Fruit fly (Drosophila melanogaster) whole organism, embryonic: ENCODE measurements around the gene asun.
A peak's percentile ranks its signal among the peaks of the same experiment; 100 is the strongest.

ENCODE experiments used
- ATbp ChIP-seq: fragments of 200-800 bp; sonication (Bioruptor generic); optimal IDR thresholded peaks from 2 replicates; lab custom pipeline; 2017; ENCODE audit warnings: missing biosample characterization, mild to moderate bottlenecking, missing genetic modification characterization, missing genetic modification reagents
- Ada2b ChIP-seq: fragments of 200-800 bp; sonication (Bioruptor generic); IDR thresholded peaks from 2 replicates; pipeline ENCODE4 v1.3.6; 2022; ENCODE audit warnings: missing biosample characterization, missing genetic modification characterization
- CG15514 ChIP-seq: fragments of 200-800 bp; sonication (Bioruptor generic); optimal IDR thresholded peaks from 3 replicates; lab custom pipeline; 2017; ENCODE audit warnings: missing biosample characterization, missing genetic modification characterization, mild to moderate bottlenecking, moderate library complexity, missing genetic modification reagents
- CG15601 ChIP-seq: fragments of 200-800 bp; sonication (Bioruptor generic); optimal IDR thresholded peaks from 3 replicates; lab custom pipeline; 2019; ENCODE audit warnings: missing biosample characterization, mild to moderate bottlenecking, missing genetic modification characterization, moderate library complexity
- CG15696 ChIP-seq: fragments of 200-800 bp; sonication (Bioruptor generic); optimal IDR thresholded peaks from 2 replicates; lab custom pipeline; 2019; ENCODE audit warnings: missing biosample characterization, mild to moderate bottlenecking, missing genetic modification characterization, moderate library complexity
- CG2116 ChIP-seq: fragments of 200-800 bp; sonication (Bioruptor generic); optimal IDR thresholded peaks from 3 replicates; lab custom pipeline; 2018; ENCODE audit warnings: missing biosample characterization, mild to moderate bottlenecking, missing genetic modification characterization
- CG2202 ChIP-seq: fragments of 200-800 bp; sonication (Bioruptor generic); optimal IDR thresholded peaks from 2 replicates; lab custom pipeline; 2018; ENCODE audit warnings: missing biosample characterization, mild to moderate bottlenecking, missing genetic modification characterization
- CG33557 ChIP-seq: fragments of 200-800 bp; sonication (Bioruptor generic); optimal IDR thresholded peaks from 2 replicates; lab custom pipeline; 2019; ENCODE audit warnings: missing biosample characterization, mild to moderate bottlenecking, missing genetic modification characterization, moderate library complexity
- CG6254 ChIP-seq: fragments of 200-800 bp; sonication (Bioruptor generic); optimal IDR thresholded peaks from 3 replicates; lab custom pipeline; 2017; ENCODE audit warnings: mild to moderate bottlenecking, missing biosample characterization, missing genetic modification reagents, missing genetic modification characterization
- CG6654 ChIP-seq: fragments of 200-800 bp; sonication (Bioruptor generic); optimal IDR thresholded peaks from 2 replicates; lab custom pipeline; 2017; ENCODE audit warnings: missing biosample characterization, mild to moderate bottlenecking, missing genetic modification characterization
- CG8359 ChIP-seq: fragments of 200-800 bp; sonication (Bioruptor generic); optimal IDR thresholded peaks from 2 replicates; lab custom pipeline; 2017; ENCODE audit warnings: missing biosample characterization, mild to moderate bottlenecking, missing genetic modification characterization, borderline replicate concordance
- CG9609 ChIP-seq: fragments of 200-800 bp; sonication (Bioruptor generic); optimal IDR thresholded peaks from 3 replicates; lab custom pipeline; 2016; ENCODE audit warnings: missing biosample characterization, missing genetic modification characterization
- CG9727 ChIP-seq: fragments of 200-800 bp; sonication (Bioruptor generic); optimal IDR thresholded peaks from 3 replicates; lab custom pipeline; 2017; ENCODE audit warnings: missing biosample characterization, mild to moderate bottlenecking, missing genetic modification characterization
- D19A ChIP-seq: fragments of 200-800 bp; optimal IDR thresholded peaks from 3 replicates; lab custom pipeline; 2019; ENCODE audit warnings: missing biosample characterization, mild to moderate bottlenecking, missing genetic modification characterization, moderate library complexity
- Eip74EF ChIP-seq, 2 experiments: fragments of 200-800 bp in 1 of 2; fragments of >200 bp in 1 of 2; sonication (Bioruptor generic) in 1 of 2; optimal IDR thresholded peaks; 2 replicates each; lab custom pipeline; 2017 to 2019; ENCODE audit warnings: missing biosample characterization in 2 of 2, missing genetic modification characterization in 2 of 2, mild to moderate bottlenecking in 1 of 2, moderate library complexity in 1 of 2
- Hsf ChIP-seq: fragments of 200-800 bp; sonication (Bioruptor generic); optimal IDR thresholded peaks from 3 replicates; lab custom pipeline; 2016; ENCODE audit warnings: missing biosample characterization, missing genetic modification characterization
- Mes4 ChIP-seq: fragments of 200-800 bp; sonication (Bioruptor generic); optimal IDR thresholded peaks from 2 replicates; lab custom pipeline; 2016; ENCODE audit warnings: missing biosample characterization, missing genetic modification characterization
- Xbp1 ChIP-seq: fragments of 200-800 bp; sonication (Bioruptor generic); optimal IDR thresholded peaks from 3 replicates; lab custom pipeline; 2016; ENCODE audit warnings: missing biosample characterization, mild to moderate bottlenecking, missing genetic modification characterization
- crol ChIP-seq: fragments of 200-800 bp; sonication (Bioruptor generic); IDR thresholded peaks from 2 replicates; pipeline ENCODE4 v1.3.6; 2022; ENCODE audit warnings: missing biosample characterization, missing genetic modification characterization
- dimm ChIP-seq: fragments of 200-800 bp; sonication (Bioruptor generic); IDR thresholded peaks from 2 replicates; pipeline ENCODE4 v1.3.6; 2022; ENCODE audit warnings: missing biosample characterization, missing genetic modification characterization
- dmrt11E ChIP-seq: fragments of 200-800 bp; sonication (Bioruptor generic); optimal IDR thresholded peaks from 3 replicates; lab custom pipeline; 2018; ENCODE audit warnings: missing biosample characterization, mild to moderate bottlenecking, missing genetic modification characterization, moderate library complexity
- exex ChIP-seq: fragments of 200-800 bp; sonication (Bioruptor generic); optimal IDR thresholded peaks from 4 replicates; lab custom pipeline; 2018; ENCODE audit warnings: missing biosample characterization, mild to moderate bottlenecking, missing genetic modification characterization, moderate library complexity
- gsb ChIP-seq: fragments of 200-800 bp; sonication (Bioruptor generic); IDR thresholded peaks from 2 replicates; pipeline ENCODE4 v1.3.6; 2022; ENCODE audit warnings: missing biosample characterization, missing genetic modification characterization
- insv ChIP-seq, 2 experiments: fragments of 200-800 bp; sonication (Bioruptor generic); optimal IDR thresholded peaks; 3 replicates each; lab custom pipeline; 2016 to 2018; ENCODE audit warnings: missing biosample characterization in 2 of 2, missing genetic modification characterization in 2 of 2
- luna ChIP-seq: fragments of 200-800 bp; sonication (Bioruptor generic); optimal IDR thresholded peaks from 2 replicates; lab custom pipeline; 2016; ENCODE audit warnings: missing biosample characterization, missing genetic modification characterization
- nom ChIP-seq: fragments of 200-800 bp; sonication (Bioruptor generic); optimal IDR thresholded peaks from 2 replicates; lab custom pipeline; 2017; ENCODE audit warnings: missing biosample characterization, missing genetic modification characterization, mild to moderate bottlenecking, moderate library complexity, missing genetic modification reagents
- repo ChIP-seq: fragments of 200-800 bp; sonication (Bioruptor generic); optimal IDR thresholded peaks from 2 replicates; lab custom pipeline; 2016; ENCODE audit warnings: missing biosample characterization, missing genetic modification characterization
- so ChIP-seq: fragments of 200-800 bp; sonication (Bioruptor generic); IDR thresholded peaks from 3 replicates; pipeline ENCODE4 v1.3.6; 2022; ENCODE audit warnings: missing biosample characterization, missing genetic modification characterization
- sug ChIP-seq: fragments of 200-800 bp; optimal IDR thresholded peaks from 2 replicates; lab custom pipeline; 2019; ENCODE audit warnings: missing biosample characterization, mild to moderate bottlenecking, missing genetic modification characterization, moderate library complexity
- tap ChIP-seq: fragments of 200-800 bp; optimal IDR thresholded peaks from 3 replicates; lab custom pipeline; 2019; ENCODE audit warnings: missing biosample characterization, mild to moderate bottlenecking, missing genetic modification characterization, moderate library complexity
- tgo ChIP-seq: fragments of 200-800 bp; sonication (Bioruptor generic); IDR thresholded peaks from 3 replicates; pipeline ENCODE4 v1.3.6; 2022; ENCODE audit warnings: missing biosample characterization, missing genetic modification characterization
- vnd ChIP-seq: fragments of 200-800 bp; sonication (Bioruptor generic); IDR thresholded peaks from 3 replicates; pipeline ENCODE4 v1.3.6; 2022; ENCODE audit warnings: missing biosample characterization, missing genetic modification characterization; ENCODE audit not compliant: partially characterized antibody
- wor ChIP-seq: fragments of 200-800 bp; sonication (Bioruptor generic); IDR thresholded peaks from 2 replicates; pipeline ENCODE4 v1.3.6; 2022; ENCODE audit warnings: missing biosample characterization, missing genetic modification characterization
- z ChIP-seq: fragments of 200-800 bp; sonication (Bioruptor generic); IDR thresholded peaks from 3 replicates; pipeline ENCODE4 v1.3.6; 2022; ENCODE audit warnings: missing biosample characterization, missing genetic modification characterization

The asun gene

DNA sequence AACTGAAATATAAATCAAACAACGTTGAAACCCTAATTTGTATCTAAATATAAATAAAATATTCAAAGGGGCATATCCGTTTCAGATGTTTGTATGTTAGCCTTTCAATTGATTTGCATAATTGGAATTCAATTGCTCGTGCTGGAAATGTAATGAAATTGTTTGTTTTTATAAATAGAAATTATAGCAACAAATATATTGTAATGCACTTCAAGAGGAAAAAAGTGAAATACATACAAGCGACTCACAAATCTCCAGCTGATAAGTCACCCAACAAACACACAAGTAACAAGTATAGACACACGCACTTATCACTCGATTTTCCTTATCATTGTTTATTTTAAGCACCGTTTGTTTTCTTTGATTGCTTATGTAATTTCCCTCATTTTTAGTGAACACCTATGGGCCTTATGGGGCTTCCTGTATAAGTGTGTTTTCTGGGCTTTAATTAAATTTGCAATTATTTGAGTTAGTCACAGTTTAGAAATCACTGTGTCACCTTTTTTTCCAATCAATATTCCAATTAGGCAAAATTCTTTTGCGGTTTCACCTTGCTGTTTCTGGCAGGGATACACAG lies 21.6 kb downstream of the asun start (continued):
- TF ChIP-seq Xbp1 (GFP tag; lab: Kevin White, UChicago) (no peak), dmrt11E (tag; lab: Kevin White, UChicago) (peak; percentile 4), sug (tag; lab: Kevin White, UChicago) (peak; percentile 48), Eip74EF (GFP tag; optimal IDR thresholded peaks at IDR 0.05; lab: Kevin White, UChicago) (peak in 1 of 2 experiments; percentile 7), exex (peak; percentile 75), CG9727 (no peak), CG15696 (peak; percentile 27), tap (tag; lab: Kevin White, UChicago) (peak; percentile 3), wor (no peak), insv (GFP tag; optimal IDR thresholded peaks at IDR 0.05; lab: Kevin White, UChicago) (peak in 1 of 2 experiments; percentile 52), CG15601 (tag; lab: Kevin White, UChicago) (peak; percentile 47), CG2202 (tag; lab: Kevin White, UChicago) (peak; percentile 30), CG33557 (GFP tag; lab: Kevin White, UChicago) (peak; percentile 34), CG6654 (peak; percentile 45), repo (GFP tag; lab: Kevin White, UChicago) (no peak), ATbp (GFP tag; lab: Kevin White, UChicago) (peak; percentile 19), z (GFP tag; lab: Robert Waterston, UW) (peak; percentile 63; the same call in 1 of the 3 replicates), tgo (GFP tag; lab: Robert Waterston, UW) (no peak), nom (GFP tag; lab: Kevin White, UChicago) (no peak)

- no peak for TF ChIP-seq dimm (GFP tag; lab: Robert Waterston, UW)
- TF ChIP-seq D19A = peak; percentile 31
- TF ChIP-seq insv (GFP tag; optimal IDR thresholded peaks at IDR 0.05; lab: Kevin White, UChicago) = no peak
- TF ChIP-seq Ada2b (GFP tag; lab: Robert Waterston, UW) = no peak
- no peak for TF ChIP-seq Hsf
- no peak for TF ChIP-seq vnd (GFP tag; lab: Robert Waterston, UW)
- TF ChIP-seq nom (GFP tag; lab: Kevin White, UChicago) = peak; percentile 47
Observed at dm6 chr3R:16287171-16287570, 23.1 kb downstream of the asun start.

dm6 chr3R:16287850-16288249 lies 23.8 kb downstream of the asun start:
- TF ChIP-seq so (no peak), Mes4 (GFP tag; lab: Kevin White, UChicago) (no peak), gsb (GFP tag; lab: Robert Waterston, UW) (no peak), CG15514 (GFP tag; lab: Kevin White, UChicago) (peak; percentile 43), CG8359 (GFP tag; lab: Kevin White, UChicago) (no peak), CG6254 (GFP tag; lab: Kevin White, UChicago) (no peak), luna (GFP tag; lab: Kevin White, UChicago) (no peak), exex (peak; percentile 14), crol (GFP tag; lab: Robert Waterston, UW) (peak; percentile 47), CG9609 (GFP tag; lab: Kevin White, UChicago) (no peak), Xbp1 (GFP tag; lab: Kevin White, UChicago) (no peak), CG2116 (GFP tag; lab: Kevin White, UChicago) (no peak)
